Worm (Caenorhabditis elegans) whole organism, young adult: ENCODE results near the gene unc-50.

ENCODE experiments used
- ceh-40 ChIP-seq: fragments of 200-800 bp; sonication (Bioruptor generic); IDR thresholded peaks from 2 replicates; pipeline ENCODE4 v1.3.6; 2022; ENCODE audit warnings: missing genetic modification characterization, missing compliant biosample characterization
- hlh-26 ChIP-seq: fragments of 200-800 bp; sonication (Bioruptor generic); conservative IDR thresholded peaks from 2 replicates; pipeline ENCODE4 v1.3.6; 2022; ENCODE audit warnings: missing genetic modification reagents, missing genetic modification characterization, missing compliant biosample characterization
- nhr-80 ChIP-seq: sonication (generic microtip); optimal IDR thresholded peaks from 2 replicates; lab custom pipeline; 2016; ENCODE audit warnings: missing genetic modification characterization, missing compliant biosample characterization
- somi-1 ChIP-seq: fragments of 200-800 bp; sonication (Bioruptor generic); optimal IDR thresholded peaks from 2 replicates; lab custom pipeline; 2018; ENCODE audit warnings: mild to moderate bottlenecking, missing genetic modification characterization, missing compliant biosample characterization

DNA sequence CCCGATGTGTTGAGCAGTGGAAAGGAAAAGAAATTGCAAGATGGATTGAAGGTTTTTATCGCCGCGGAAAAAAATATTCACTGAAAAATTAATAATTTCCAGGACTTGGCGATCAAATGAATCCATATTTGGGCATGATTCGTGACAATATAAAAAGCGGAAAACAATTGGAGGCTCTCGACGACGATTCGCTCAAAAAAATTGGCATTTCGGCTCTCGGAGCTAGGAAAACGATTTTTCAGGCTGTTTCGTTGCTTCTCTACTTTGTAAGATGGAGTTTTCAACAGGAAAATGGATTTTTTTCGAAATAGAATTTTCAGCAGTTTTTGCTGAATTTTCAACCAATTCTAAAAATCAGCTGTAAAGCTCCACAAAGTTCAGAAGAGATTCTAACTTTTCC, 46.2 kb downstream of the unc-50 start:
- TF ChIP-seq nhr-80 (tag; lab: Kevin White, UChicago), result no peak
- no peak for TF ChIP-seq ceh-40 (GFP tag; lab: Robert Waterston, UW)
- no peak for TF ChIP-seq somi-1 (GFP tag; lab: Kevin White, UChicago)
- no peak for TF ChIP-seq hlh-26 (GFP tag; lab: Robert Waterston, UW)
